Fruit fly (Drosophila melanogaster): ENCODE measurements around the gene hoe2.

The hoe2 gene

DNA sequence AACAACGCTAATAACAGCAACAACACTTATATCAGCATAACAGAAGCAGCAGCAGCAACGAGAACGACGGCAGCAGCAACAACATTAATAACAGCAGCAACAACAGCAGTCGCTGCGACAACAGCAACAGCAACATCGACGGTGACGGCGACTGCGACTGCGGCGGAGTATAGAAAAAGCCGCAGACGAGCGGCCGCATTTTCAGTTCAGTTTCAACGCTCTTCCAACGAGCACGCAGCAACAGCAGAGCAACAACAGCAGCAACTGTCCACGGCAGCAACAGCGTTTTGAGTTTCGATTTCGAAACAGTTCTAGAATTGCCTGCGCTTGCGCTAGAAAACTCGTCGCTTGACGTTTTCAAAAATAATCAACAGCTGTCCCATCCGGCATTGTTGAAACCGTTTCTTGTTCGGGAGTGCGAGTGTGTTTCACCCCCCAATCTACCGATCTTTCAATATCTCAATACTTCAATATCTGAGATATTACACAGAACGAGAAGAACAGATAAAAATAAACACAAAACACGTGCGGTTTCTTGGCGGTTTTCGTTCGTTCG is 44.3 kb downstream of the hoe2 start, which contains the start of gene CG3036:
Gene CG3036 (plus strand): TSS at position 199 of the 556 bp plus-strand sequence.
- no peak for TF ChIP-seq EcR (GFP tag; optimal IDR thresholded peaks at IDR 0.05)
- no peak for TF ChIP-seq CG8478 (optimal IDR thresholded peaks at IDR 0.05)
- TF ChIP-seq Dll (optimal IDR thresholded peaks at IDR 0.05): no peak
- TF ChIP-seq usp (GFP tag; optimal IDR thresholded peaks at IDR 0.05): no peak
- no peak for TF ChIP-seq pan (optimal IDR thresholded peaks at IDR 0.05)
- no peak for TF ChIP-seq psq (optimal IDR thresholded peaks at IDR 0.05)

DNA sequence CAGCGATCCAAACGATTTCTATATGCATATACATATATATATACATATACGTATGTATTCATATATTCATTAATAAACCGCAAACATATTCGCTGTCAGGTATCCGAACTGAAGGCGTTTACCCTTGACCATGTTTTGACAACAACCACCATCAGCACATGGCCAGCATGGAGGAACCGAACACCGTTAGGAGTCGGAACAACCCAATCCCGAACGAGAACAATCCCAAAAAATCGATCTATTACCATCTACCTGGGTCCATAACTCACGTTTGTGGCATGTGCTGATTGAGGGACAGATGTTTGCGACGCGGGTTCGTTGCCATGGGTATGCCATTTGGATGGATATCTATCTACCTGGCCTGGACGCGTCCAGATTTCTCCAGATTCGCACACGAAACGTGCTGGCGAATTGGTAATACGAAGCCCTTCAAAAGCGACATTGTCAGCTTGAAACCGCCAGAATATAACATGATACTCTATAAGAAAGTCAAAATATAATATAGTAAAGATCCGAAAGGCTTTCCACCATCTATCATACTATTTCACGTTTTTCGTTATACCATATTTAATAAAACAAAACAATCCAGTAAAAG is 46.7 kb downstream of the hoe2 start, which contains the start of gene CG15625:
Gene CG15625 (plus strand): TSS at position 545 of the 595 bp plus-strand sequence.
- TF ChIP-seq usp (GFP tag; optimal IDR thresholded peaks at IDR 0.05) (no peak), EcR (GFP tag; optimal IDR thresholded peaks at IDR 0.05) (no peak), Dll (optimal IDR thresholded peaks at IDR 0.05) (no peak), psq (optimal IDR thresholded peaks at IDR 0.05) (no peak), pan (optimal IDR thresholded peaks at IDR 0.05) (no peak), CG8478 (optimal IDR thresholded peaks at IDR 0.05) (no peak)

DNA sequence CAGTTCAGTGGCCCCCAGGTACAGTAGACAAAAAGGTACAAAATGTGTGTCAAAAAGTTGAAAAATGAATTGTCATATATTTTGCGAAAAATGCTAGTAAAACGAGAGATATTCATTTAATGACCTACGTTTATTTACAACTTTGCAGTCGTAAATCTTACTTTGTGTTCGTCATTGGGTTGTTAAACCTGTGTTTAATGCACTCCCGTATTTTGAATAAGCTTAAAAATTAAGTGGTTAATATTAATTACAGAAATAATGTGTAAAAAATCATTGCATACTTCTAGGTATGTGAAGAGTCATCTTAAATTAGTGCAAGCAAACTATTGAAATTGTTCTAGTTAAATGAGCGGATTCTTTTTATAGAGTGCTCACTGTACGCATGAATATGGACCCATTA is 47.7 kb downstream of the hoe2 start:
- TF ChIP-seq psq (optimal IDR thresholded peaks at IDR 0.05) (no peak), Dll (optimal IDR thresholded peaks at IDR 0.05) (no peak), usp (GFP tag; optimal IDR thresholded peaks at IDR 0.05) (no peak), EcR (GFP tag; optimal IDR thresholded peaks at IDR 0.05) (no peak), pan (optimal IDR thresholded peaks at IDR 0.05) (no peak), CG8478 (optimal IDR thresholded peaks at IDR 0.05) (no peak)

DNA sequence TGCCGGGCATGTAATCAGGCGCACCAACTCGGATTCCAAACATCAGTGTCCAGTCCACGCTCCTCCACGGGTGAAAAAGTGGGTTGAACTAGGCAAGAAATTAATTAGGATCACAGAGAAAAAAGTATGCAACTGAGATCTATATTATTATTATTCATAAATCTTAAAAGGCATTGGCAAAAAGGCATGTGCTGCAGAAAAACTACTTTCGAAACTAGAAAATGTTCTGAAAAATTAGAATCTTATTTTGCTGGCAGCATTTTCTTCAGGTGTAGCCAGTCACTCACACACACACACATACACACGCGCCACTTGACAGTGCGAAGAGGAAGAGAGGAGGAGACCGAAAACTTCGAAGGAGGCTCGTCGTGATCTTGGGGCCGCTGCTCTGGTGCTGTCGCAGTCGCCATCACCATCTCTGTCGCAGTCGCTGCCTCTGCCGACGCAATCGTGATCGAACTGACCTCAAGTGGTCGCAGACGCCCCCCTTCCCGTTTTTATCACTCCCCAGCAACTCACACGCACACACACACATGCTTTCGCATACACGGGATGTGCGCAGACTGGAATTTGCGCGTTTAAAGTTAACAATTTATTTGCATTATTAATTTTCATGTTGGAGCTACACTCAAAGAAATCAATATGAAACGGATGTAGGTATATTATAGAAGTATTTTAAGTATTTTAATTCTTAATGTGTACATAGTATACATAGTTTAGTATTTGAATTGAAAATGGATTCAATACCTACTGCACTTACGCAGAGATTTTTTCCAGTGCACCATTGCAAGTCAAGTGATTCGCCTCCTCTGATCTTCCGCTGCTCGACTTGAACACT is 48.6 kb downstream of the hoe2 start:
- no peak for TF ChIP-seq pan (optimal IDR thresholded peaks at IDR 0.05)
- no peak for TF ChIP-seq EcR (GFP tag; optimal IDR thresholded peaks at IDR 0.05)
- TF ChIP-seq CG8478 (optimal IDR thresholded peaks at IDR 0.05): no peak
- TF ChIP-seq psq (optimal IDR thresholded peaks at IDR 0.05): no peak
- no peak for TF ChIP-seq Dll (optimal IDR thresholded peaks at IDR 0.05)

DNA sequence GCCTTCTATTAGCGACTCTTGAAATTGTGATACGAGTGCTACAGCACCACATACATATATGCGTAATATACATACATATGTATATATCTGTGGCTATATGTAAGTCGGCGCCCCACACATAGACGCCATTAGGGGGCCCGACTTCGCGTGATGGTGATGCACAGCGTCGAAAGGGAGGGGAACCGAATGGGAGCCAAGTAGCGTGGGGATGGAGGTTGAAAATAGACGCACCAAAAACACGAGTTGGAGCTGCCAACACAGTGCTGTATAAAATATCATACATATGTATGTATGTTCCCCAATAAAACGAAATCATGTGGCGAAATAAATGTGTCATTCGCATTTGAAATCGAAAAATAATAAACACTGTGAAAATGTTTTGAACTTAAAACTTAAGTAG is 49.6 kb downstream of the hoe2 start:
- TF ChIP-seq Dll (optimal IDR thresholded peaks at IDR 0.05): no peak
- TF ChIP-seq CG8478 (optimal IDR thresholded peaks at IDR 0.05): no peak

DNA sequence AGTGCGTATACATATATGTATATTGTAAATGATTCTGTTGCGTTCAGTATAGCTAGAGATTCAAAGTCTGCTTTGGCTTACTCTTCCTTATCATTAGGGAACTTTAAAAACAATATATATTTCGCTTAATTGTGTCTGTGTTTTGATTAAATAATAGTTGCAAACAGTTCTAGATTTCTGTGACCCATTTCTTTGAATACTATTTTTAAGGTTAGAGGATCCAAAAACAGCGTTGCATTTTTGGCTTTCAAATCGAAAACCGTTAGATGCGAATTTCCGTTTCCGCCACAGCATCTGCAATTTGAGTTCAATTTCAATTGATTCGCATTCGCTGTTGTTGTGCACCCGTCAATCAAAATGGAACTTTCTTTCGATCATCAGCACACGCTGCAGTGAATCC is 50.1 kb downstream of the hoe2 start:
- no peak for TF ChIP-seq psq (optimal IDR thresholded peaks at IDR 0.05)
- TF ChIP-seq usp (GFP tag; optimal IDR thresholded peaks at IDR 0.05): no peak
- TF ChIP-seq pan (optimal IDR thresholded peaks at IDR 0.05): no peak
- no peak for TF ChIP-seq EcR (GFP tag; optimal IDR thresholded peaks at IDR 0.05)
- no peak for TF ChIP-seq Dll (optimal IDR thresholded peaks at IDR 0.05)
- TF ChIP-seq CG8478 (optimal IDR thresholded peaks at IDR 0.05): no peak
